Worm (Caenorhabditis elegans): ENCODE results near the gene M70.3.
"Not testable (repeated sequence)": the region's sequence is repeated elsewhere in the genome, so short reads cannot be mapped to it uniquely, and the experiment has no call there.

Gene M70.3

DNA sequence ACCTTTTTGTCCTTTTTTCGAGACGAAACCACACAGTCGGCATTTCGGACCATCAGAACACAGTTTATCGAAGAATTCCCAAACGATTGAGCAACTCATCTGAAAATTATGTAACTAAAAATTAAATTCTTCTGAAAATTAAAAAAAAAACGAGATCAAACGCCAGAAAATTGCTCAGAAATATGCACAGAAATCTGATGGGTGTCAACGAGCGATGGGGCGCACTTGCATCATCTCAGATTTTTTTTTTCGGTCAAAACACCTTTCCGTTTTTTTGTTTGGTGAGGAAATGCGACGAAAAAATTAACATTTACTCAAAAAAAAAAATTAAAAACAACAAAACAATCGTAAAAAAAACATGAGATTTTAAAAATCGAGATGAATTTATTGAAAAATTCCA is 25.5 kb downstream of the M70.3 start, which contains the start of gene T04C4.3:
Gene T04C4.3, minus strand, starts transcription at position 101 of the 400 bp plus-strand sequence.
- not testable (repeated sequence) for TF ChIP-seq ztf-23 (GFP tag; IDR thresholded peaks at IDR 0.05); ref-1 (GFP tag; conservative IDR thresholded peaks at IDR 0.05); cog-1 (tag; optimal IDR thresholded peaks at IDR 0.05)

ce11 chrIV:2198741-2199140 is 43.5 kb downstream of the M70.3 start, which contains the start of gene Y71G10AR.4:
Gene Y71G10AR.4 (plus strand): TSS chrIV:2199041.
- TF ChIP-seq ztf-23 (GFP tag; IDR thresholded peaks at IDR 0.05) (no peak), flt-1 (GFP tag; IDR thresholded peaks at IDR 0.05) (no peak), cog-1 (tag; optimal IDR thresholded peaks at IDR 0.05) (no peak), tab-1 (GFP tag; IDR thresholded peaks at IDR 0.05) (no peak), ref-1 (GFP tag; conservative IDR thresholded peaks at IDR 0.05) (no peak), klf-2 (GFP tag; conservative IDR thresholded peaks at IDR 0.05) (no peak), med-1 (GFP tag; optimal IDR thresholded peaks at IDR 0.05; ENCODE audit: insufficient read depth) (no peak), T22C8.4 (GFP tag; IDR thresholded peaks at IDR 0.05) (no peak), ztf-29 (GFP tag; IDR thresholded peaks at IDR 0.05) (no peak)

DNA sequence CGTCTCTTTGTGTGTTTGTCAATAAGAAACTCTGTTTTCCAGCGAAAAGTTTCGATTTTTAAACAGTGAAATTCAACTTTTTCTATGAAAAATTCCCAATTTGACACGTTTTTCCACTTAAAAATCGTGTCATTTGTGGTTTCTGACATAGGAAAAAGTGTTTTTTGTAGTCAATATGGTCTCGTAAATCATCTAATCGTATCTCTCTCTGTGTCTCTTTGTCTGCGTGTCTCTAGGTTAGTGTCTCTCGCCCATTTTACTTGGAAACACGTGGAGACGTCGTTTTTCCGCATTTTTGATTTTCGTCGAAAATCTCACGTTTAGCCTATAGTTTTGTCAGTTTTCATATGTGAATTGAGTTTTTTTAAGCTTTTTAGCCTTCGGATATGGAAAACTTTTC is 46.7 kb downstream of the M70.3 start:
- TF ChIP-seq tab-1 (GFP tag; IDR thresholded peaks at IDR 0.05) (no peak), T22C8.4 (GFP tag; IDR thresholded peaks at IDR 0.05) (no peak), med-1 (GFP tag; optimal IDR thresholded peaks at IDR 0.05; ENCODE audit: insufficient read depth) (no peak), klf-2 (GFP tag; conservative IDR thresholded peaks at IDR 0.05) (no peak), cog-1 (tag; optimal IDR thresholded peaks at IDR 0.05) (no peak), ztf-29 (GFP tag; IDR thresholded peaks at IDR 0.05) (no peak), ztf-23 (GFP tag; IDR thresholded peaks at IDR 0.05) (no peak), ref-1 (GFP tag; conservative IDR thresholded peaks at IDR 0.05) (no peak), flt-1 (GFP tag; IDR thresholded peaks at IDR 0.05) (no peak)

DNA sequence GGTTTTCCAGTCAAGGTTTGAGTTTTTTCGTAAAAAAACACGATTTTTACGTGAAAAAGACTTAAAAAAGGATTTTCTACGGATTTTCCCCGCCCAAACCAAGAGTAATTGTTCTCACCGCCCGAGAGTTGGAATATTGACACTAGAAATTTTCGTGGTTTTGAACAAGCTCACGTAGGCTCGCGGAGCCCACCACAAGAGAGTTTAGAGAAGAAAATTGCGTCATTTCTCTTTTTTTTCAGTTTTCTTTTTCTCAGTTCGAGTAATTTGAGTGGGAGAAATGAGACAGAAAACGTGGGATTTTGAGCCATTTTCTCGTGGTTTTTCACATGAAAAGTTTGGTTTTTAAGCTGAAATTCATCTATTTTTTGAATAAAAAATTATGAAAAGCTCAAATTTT is 48.7 kb downstream of the M70.3 start:
- TF ChIP-seq T22C8.4 (GFP tag; IDR thresholded peaks at IDR 0.05) (no peak), tab-1 (GFP tag; IDR thresholded peaks at IDR 0.05) (no peak), flt-1 (GFP tag; IDR thresholded peaks at IDR 0.05) (no peak), klf-2 (GFP tag; conservative IDR thresholded peaks at IDR 0.05) (no peak), med-1 (GFP tag; optimal IDR thresholded peaks at IDR 0.05; ENCODE audit: insufficient read depth) (no peak), ztf-29 (GFP tag; IDR thresholded peaks at IDR 0.05) (no peak), cog-1 (tag; optimal IDR thresholded peaks at IDR 0.05) (no peak), ztf-23 (GFP tag; IDR thresholded peaks at IDR 0.05) (no peak), ref-1 (GFP tag; conservative IDR thresholded peaks at IDR 0.05) (no peak)

ce11 chrIV:2193037-2193436 is 49.2 kb downstream of the M70.3 start:
- TF ChIP-seq cog-1 (tag; optimal IDR thresholded peaks at IDR 0.05) (no peak), klf-2 (GFP tag; conservative IDR thresholded peaks at IDR 0.05) (no peak), tab-1 (GFP tag; IDR thresholded peaks at IDR 0.05) (no peak), ztf-29 (GFP tag; IDR thresholded peaks at IDR 0.05) (no peak), ref-1 (GFP tag; conservative IDR thresholded peaks at IDR 0.05) (no peak), ztf-23 (GFP tag; IDR thresholded peaks at IDR 0.05) (no peak), flt-1 (GFP tag; IDR thresholded peaks at IDR 0.05) (no peak), med-1 (GFP tag; optimal IDR thresholded peaks at IDR 0.05; ENCODE audit: insufficient read depth) (no peak)
